Worm (Caenorhabditis elegans): Measurements from ENCODE around the gene Y44A6D.7.

The Y44A6D.7 gene

ce11 chrV:20845524-20846208, 31.1 kb downstream of the Y44A6D.7 start, which contains the start of the genes F31D4.2 and fkb-6:
TSS of gene F31D4.2 (minus strand) at chrV:20845546.
TSS of gene fkb-6 (plus strand) at chrV:20846158.
- TF ChIP-seq unc-55 (GFP tag; optimal IDR thresholded peaks at IDR 0.05) (peak; percentile 63), ama-1 (optimal IDR thresholded peaks at IDR 0.05) (no peak), fkh-10 (GFP tag; optimal IDR thresholded peaks at IDR 0.05) (no peak), ceh-34 (tag; optimal IDR thresholded peaks at IDR 0.05) (peak; percentile 27), sox-2 (GFP tag; IDR thresholded peaks at IDR 0.05) (peak; percentile 1; the same call in 1 of the 2 replicates), pax-1 (tag; optimal IDR thresholded peaks at IDR 0.05) (peak; percentile 8), unc-42 (tag; optimal IDR thresholded peaks at IDR 0.05) (peak; percentile 37), K02D7.2 (tag; optimal IDR thresholded peaks at IDR 0.05) (no peak), madf-2 (tag; optimal IDR thresholded peaks at IDR 0.05) (no peak), pha-2 (tag; optimal IDR thresholded peaks at IDR 0.05) (peak; percentile 4), elt-2 (tag; optimal IDR thresholded peaks at IDR 0.05) (no peak), ceh-31 (tag; optimal IDR thresholded peaks at IDR 0.05) (peak; percentile 9), nhr-232 (tag; optimal IDR thresholded peaks at IDR 0.05) (no peak), unc-86 (tag; optimal IDR thresholded peaks at IDR 0.05) (peak; percentile 3), tbx-2 (tag; optimal IDR thresholded peaks at IDR 0.05) (peak; percentile 53), nfya-1 (tag; optimal IDR thresholded peaks at IDR 0.05) (peak; percentile 81), pat-9 (tag; optimal IDR thresholded peaks at IDR 0.05) (no peak), dve-1 (tag; optimal IDR thresholded peaks at IDR 0.05) (peak; percentile 42), ceh-48 (tag; optimal IDR thresholded peaks at IDR 0.05) (peak; percentile 89), hlh-30 (tag; optimal IDR thresholded peaks at IDR 0.05; ENCODE audit: insufficient read depth) (peak; percentile 22), ceh-6 (GFP tag; optimal IDR thresholded peaks at IDR 0.05) (no peak)

- TF ChIP-seq pros-1 (tag; optimal IDR thresholded peaks at IDR 0.05) (no peak), dve-1 (tag; optimal IDR thresholded peaks at IDR 0.05) (no peak), sox-4 (tag; optimal IDR thresholded peaks at IDR 0.05) (no peak), fkh-10 (GFP tag; optimal IDR thresholded peaks at IDR 0.05) (no peak), pha-2 (tag; optimal IDR thresholded peaks at IDR 0.05) (no peak), ama-1 (optimal IDR thresholded peaks at IDR 0.05) (peak; percentile 27), C08G9.2 (tag; optimal IDR thresholded peaks at IDR 0.05) (no peak), ceh-18 (tag; optimal IDR thresholded peaks at IDR 0.05) (no peak)
Measured at ce11 chrV:20847743-20848229, 33.3 kb downstream of the Y44A6D.7 start.

- TF ChIP-seq unc-55 (GFP tag; optimal IDR thresholded peaks at IDR 0.05) (peak; percentile 77), nfya-1 (tag; optimal IDR thresholded peaks at IDR 0.05) (no peak)
Measured at ce11 chrV:20850580-20850979, 36.1 kb downstream of the Y44A6D.7 start, which contains the start of gene clec-264. TSS of gene clec-264 (minus strand) at chrV:20850701.

ce11 chrV:20851847-20852386, 37.4 kb downstream of the Y44A6D.7 start, which contains the start of gene ndua-1:
TSS of gene ndua-1 (minus strand) at chrV:20851897.
- TF ChIP-seq zip-5 (tag; optimal IDR thresholded peaks at IDR 0.05) (no peak), C38D4.7 (GFP tag; optimal IDR thresholded peaks at IDR 0.05) (no peak), tbx-7 (tag; optimal IDR thresholded peaks at IDR 0.05) (no peak), pax-1 (tag; optimal IDR thresholded peaks at IDR 0.05) (no peak), ceh-45 (GFP tag; IDR thresholded peaks at IDR 0.05) (no peak), tbx-2 (tag; optimal IDR thresholded peaks at IDR 0.05) (peak; percentile 33), Y22D7AL.16 (tag; optimal IDR thresholded peaks at IDR 0.05) (peak; percentile 31), unc-55 (GFP tag; optimal IDR thresholded peaks at IDR 0.05) (no peak), unc-86 (tag; optimal IDR thresholded peaks at IDR 0.05) (no peak), sdc-2 (tag; optimal IDR thresholded peaks at IDR 0.05) (no peak), ceh-31 (tag; optimal IDR thresholded peaks at IDR 0.05) (peak; percentile 52), ets-4 (tag; optimal IDR thresholded peaks at IDR 0.05) (no peak), hlh-8 (tag; optimal IDR thresholded peaks at IDR 0.05) (no peak), nhr-232 (tag; optimal IDR thresholded peaks at IDR 0.05) (no peak), dve-1 (tag; optimal IDR thresholded peaks at IDR 0.05) (no peak), C08G9.2 (tag; optimal IDR thresholded peaks at IDR 0.05) (peak; percentile 50), nfya-1 (tag; optimal IDR thresholded peaks at IDR 0.05) (peak; percentile 37), madf-2 (tag; optimal IDR thresholded peaks at IDR 0.05) (no peak), ceh-14 (tag; optimal IDR thresholded peaks at IDR 0.05) (no peak), elt-2 (tag; optimal IDR thresholded peaks at IDR 0.05) (peak; percentile 9), odd-2 (tag; optimal IDR thresholded peaks at IDR 0.05) (no peak), ceh-22 (tag; optimal IDR thresholded peaks at IDR 0.05) (no peak), F13H6.1 (tag; optimal IDR thresholded peaks at IDR 0.05) (no peak), pros-1 (tag; optimal IDR thresholded peaks at IDR 0.05) (no peak), ref-2 (tag; optimal IDR thresholded peaks at IDR 0.05) (peak; percentile 13), pag-3 (tag; optimal IDR thresholded peaks at IDR 0.05; ENCODE audit: borderline replicate concordance) (no peak), unc-3 (GFP tag; conservative IDR thresholded peaks at IDR 0.05) (no peak), unc-3 (tag; optimal IDR thresholded peaks at IDR 0.05) (no peak), hlh-15 (tag; optimal IDR thresholded peaks at IDR 0.05) (no peak), elt-4 (tag; optimal IDR thresholded peaks at IDR 0.05) (no peak)

Data from whole organism, late embryonic.